Worm (Caenorhabditis elegans) whole organism, L2 larva: ENCODE results near the gene sra-7.

Experiments
- ZK546.5 ChIP-seq: sonication (generic microtip); optimal IDR thresholded peaks from 2 replicates; lab custom pipeline; 2017; ENCODE audit warnings: missing biosample characterization, missing genetic modification characterization
- ceh-82 ChIP-seq: fragments of 150-350 bp; optimal IDR thresholded peaks from 2 replicates; lab custom pipeline; 2014; ENCODE audit warnings: missing biosample characterization, missing genetic modification characterization
- mdl-1 ChIP-seq, 2 experiments: fragments of 150-350 bp in 1 of 2; sonication (generic microtip) in 1 of 2; optimal IDR thresholded peaks; 2 replicates each; lab custom pipeline; 2017; ENCODE audit warnings: missing biosample characterization in 2 of 2, missing genetic modification characterization in 2 of 2
- nhr-12 ChIP-seq: fragments of 150-350 bp; optimal IDR thresholded peaks from 2 replicates; lab custom pipeline; 2014; ENCODE audit warnings: missing biosample characterization, missing genetic modification characterization
- ztf-4 ChIP-seq: fragments of 150-350 bp; optimal IDR thresholded peaks from 2 replicates; lab custom pipeline; 2014; ENCODE audit warnings: missing biosample characterization, missing genetic modification characterization

- TF ChIP-seq ceh-82 (tag; lab: Kevin White, UChicago), result no peak
- no peak for TF ChIP-seq ZK546.5 (tag; lab: Kevin White, UChicago)
- TF ChIP-seq mdl-1 (tag; optimal IDR thresholded peaks at IDR 0.05; lab: Kevin White, UChicago), result no peak
- no peak for TF ChIP-seq nhr-12
- TF ChIP-seq ztf-4, result no peak
Measured at ce11 chrII:9521570-9521969, 22.9 kb upstream of the sra-7 start, which contains the start of gene sra-1.
